Worm (Caenorhabditis elegans) whole organism, L1 larva: ENCODE measurements around the gene ddx-15.

Experiments used
- lin-39 ChIP-seq: fragments of 150-350 bp; optimal IDR thresholded peaks from 2 replicates; lab custom pipeline; 2014; ENCODE audit warnings: missing biosample characterization, missing genetic modification reagents, missing genetic modification characterization
- skn-1 ChIP-seq: fragments of 150-350 bp; optimal IDR thresholded peaks from 2 replicates; lab custom pipeline; 2014; ENCODE audit warnings: missing biosample characterization, missing genetic modification characterization
- snpc-4 ChIP-seq: fragments of 150-350 bp; optimal IDR thresholded peaks from 2 replicates; lab custom pipeline; 2014; ENCODE audit warnings: missing biosample characterization, missing genetic modification characterization

ce11 chrIII:5621236-5621635, 29.7 kb upstream of the ddx-15 start:
- TF ChIP-seq snpc-4 (peak; percentile 40), lin-39 (tag; lab: Kevin White, UChicago) (no peak), skn-1 (tag; lab: Kevin White, UChicago) (peak; percentile 64)
